Fruit fly (Drosophila melanogaster) whole organism, pupa: ENCODE data around the gene scyl.
A peak's percentile ranks its signal among the peaks of the same experiment; 100 is the strongest.

Experiments
- CG10348 ChIP-seq: fragments of 200-800 bp; sonication (Bioruptor generic); IDR thresholded peaks from 2 replicates; pipeline ENCODE4 v1.3.6; 2022; ENCODE audit warnings: missing biosample characterization, missing genetic modification characterization
- CG13204 ChIP-seq: fragments of 200-800 bp; sonication (Bioruptor generic); optimal IDR thresholded peaks from 2 replicates; lab custom pipeline; 2018; ENCODE audit warnings: missing biosample characterization, mild to moderate bottlenecking, missing genetic modification characterization, moderate library complexity
- CG32121 ChIP-seq: fragments of 200-800 bp; sonication (Bioruptor generic); IDR thresholded peaks from 2 replicates; pipeline ENCODE4 v1.3.6; 2022; ENCODE audit warnings: missing biosample characterization, missing genetic modification characterization
- CG4496 ChIP-seq: fragments of 200-800 bp; sonication (Bioruptor generic); IDR thresholded peaks from 3 replicates; pipeline ENCODE4 v1.3.6; 2022; ENCODE audit warnings: missing biosample characterization, missing genetic modification characterization
- CG8159 ChIP-seq: fragments of 200-800 bp; sonication (Bioruptor generic); optimal IDR thresholded peaks from 3 replicates; lab custom pipeline; 2018; ENCODE audit warnings: missing biosample characterization, mild to moderate bottlenecking, missing genetic modification characterization, moderate library complexity
- CG8301 ChIP-seq: fragments of 200-800 bp; sonication (Bioruptor generic); optimal IDR thresholded peaks from 2 replicates; lab custom pipeline; 2018; ENCODE audit warnings: missing biosample characterization, mild to moderate bottlenecking, missing genetic modification characterization
- CG9948 ChIP-seq: fragments of 200-800 bp; sonication (Bioruptor generic); optimal IDR thresholded peaks from 2 replicates; lab custom pipeline; 2018; ENCODE audit warnings: missing biosample characterization, mild to moderate bottlenecking, missing genetic modification characterization, moderate library complexity
- D1 ChIP-seq: fragments of 200-800 bp; sonication (Bioruptor generic); optimal IDR thresholded peaks from 2 replicates; lab custom pipeline; 2018; ENCODE audit warnings: missing biosample characterization, mild to moderate bottlenecking, missing genetic modification characterization, moderate library complexity
- EcR ChIP-seq: fragments of 200-800 bp; sonication (Bioruptor generic); optimal IDR thresholded peaks from 3 replicates; lab custom pipeline; 2019; ENCODE audit warnings: missing biosample characterization, missing genetic modification characterization, mild to moderate bottlenecking, moderate library complexity, missing genetic modification reagents
- Pif1A ChIP-seq: fragments of 200-800 bp; sonication (Bioruptor generic); optimal IDR thresholded peaks from 3 replicates; lab custom pipeline; 2016; ENCODE audit warnings: missing biosample characterization, missing genetic modification characterization
- Snoo ChIP-seq: fragments of 200-800 bp; sonication (Bioruptor generic); optimal IDR thresholded peaks from 3 replicates; lab custom pipeline; 2017; ENCODE audit warnings: missing biosample characterization, mild to moderate bottlenecking, missing genetic modification characterization, inconsistent platforms
- fd96Ca ChIP-seq: fragments of 200-800 bp; sonication (Bioruptor generic); IDR thresholded peaks from 3 replicates; pipeline ENCODE4 v1.3.6; 2022; ENCODE audit warnings: missing biosample characterization, missing genetic modification characterization
- gl ChIP-seq: fragments of 200-800 bp; sonication (Bioruptor generic); optimal IDR thresholded peaks from 2 replicates; lab custom pipeline; 2018; ENCODE audit warnings: missing biosample characterization, mild to moderate bottlenecking, missing genetic modification characterization
- rn ChIP-seq: fragments of 200-800 bp; sonication (Bioruptor generic); IDR thresholded peaks from 2 replicates; pipeline ENCODE4 v1.3.6; 2022; ENCODE audit warnings: missing biosample characterization, missing genetic modification characterization

dm6 chr3L:11217893-11218292 is 34.2 kb upstream of the scyl start:
- TF ChIP-seq rn (GFP tag; lab: Robert Waterston, UW) (no peak), Pif1A (GFP tag; lab: Kevin White, UChicago) (no peak), fd96Ca (GFP tag; lab: Robert Waterston, UW) (peak; percentile 62; the same call in 1 of the 3 replicates), EcR (GFP tag; lab: Kevin White, UChicago) (peak; percentile 14), CG4496 (GFP tag; lab: Robert Waterston, UW) (peak; percentile 69; the same call in 2 of the 3 replicates), CG8301 (no peak), gl (tag; lab: Kevin White, UChicago) (no peak), CG9948 (tag; lab: Kevin White, UChicago) (no peak), CG8159 (tag; lab: Kevin White, UChicago) (no peak), CG32121 (GFP tag; lab: Robert Waterston, UW) (no peak), D1 (tag; lab: Kevin White, UChicago) (no peak), CG10348 (GFP tag; lab: Robert Waterston, UW) (no peak), CG13204 (GFP tag; lab: Kevin White, UChicago) (no peak), Snoo (tag; lab: Kevin White, UChicago) (no peak)
